Fruit fly (Drosophila melanogaster) whole organism, embryonic: ENCODE measurements around the gene CG42305.
A peak's percentile ranks its signal among the peaks of the same experiment; 100 is the strongest.

Experiments
- BEAF-32 ChIP-seq: fragments of 200-800 bp; sonication (Bioruptor generic); optimal IDR thresholded peaks from 3 replicates; lab custom pipeline; 2017; ENCODE audit warnings: missing biosample characterization, missing genetic modification characterization, mild to moderate bottlenecking, moderate library complexity, missing genetic modification reagents
- CG1024 ChIP-seq: fragments of 200-800 bp; sonication (Bioruptor generic); IDR thresholded peaks from 2 replicates; pipeline ENCODE4 v1.3.6; 2022; ENCODE audit warnings: missing biosample characterization, missing genetic modification characterization
- CG10959 ChIP-seq: fragments of 200-800 bp; sonication (Bioruptor generic); IDR thresholded peaks from 2 replicates; pipeline ENCODE4 v1.3.6; 2022; ENCODE audit warnings: missing biosample characterization, missing genetic modification characterization
- CG13123 ChIP-seq: fragments of 200-800 bp; sonication (Bioruptor generic); optimal IDR thresholded peaks from 2 replicates; lab custom pipeline; 2016; ENCODE audit warnings: missing biosample characterization, missing genetic modification characterization
- CG16779 ChIP-seq: fragments of 200-800 bp; sonication (Bioruptor generic); IDR thresholded peaks from 2 replicates; pipeline ENCODE4 v1.3.6; 2022; ENCODE audit warnings: missing biosample characterization, missing genetic modification characterization
- CG16813 ChIP-seq: fragments of 200-800 bp; sonication (Bioruptor generic); IDR thresholded peaks from 3 replicates; pipeline ENCODE4 v1.3.6; 2022; ENCODE audit warnings: missing biosample characterization, missing genetic modification characterization; ENCODE audit not compliant: partially characterized antibody
- CG17328 ChIP-seq: fragments of 200-800 bp; sonication (Bioruptor generic); IDR thresholded peaks from 2 replicates; pipeline ENCODE4 v1.3.6; 2022; ENCODE audit warnings: missing biosample characterization, missing genetic modification characterization
- CG3163 ChIP-seq: fragments of 200-800 bp; sonication (Bioruptor generic); optimal IDR thresholded peaks from 3 replicates; lab custom pipeline; 2016; ENCODE audit warnings: missing biosample characterization, missing genetic modification characterization
- CG3407 ChIP-seq: fragments of 200-800 bp; sonication (Bioruptor generic); optimal IDR thresholded peaks from 2 replicates; lab custom pipeline; 2018; ENCODE audit warnings: missing biosample characterization, mild to moderate bottlenecking, missing genetic modification characterization
- CG34224 ChIP-seq: fragments of 200-800 bp; sonication (Bioruptor generic); IDR thresholded peaks from 3 replicates; pipeline ENCODE4 v1.3.6; 2022; ENCODE audit warnings: missing biosample characterization, missing genetic modification characterization; ENCODE audit not compliant: partially characterized antibody
- CG3838 ChIP-seq: fragments of 200-800 bp; sonication (Bioruptor generic); optimal IDR thresholded peaks from 3 replicates; lab custom pipeline; 2016; ENCODE audit warnings: missing biosample characterization, missing genetic modification characterization
- CG7839 ChIP-seq: fragments of 200-800 bp; sonication (Bioruptor generic); optimal IDR thresholded peaks from 3 replicates; lab custom pipeline; 2018; ENCODE audit warnings: missing biosample characterization, mild to moderate bottlenecking, missing genetic modification characterization, moderate library complexity
- CG7987 ChIP-seq: fragments of 200-800 bp; sonication (Bioruptor generic); optimal IDR thresholded peaks from 2 replicates; lab custom pipeline; 2018; ENCODE audit warnings: missing biosample characterization, mild to moderate bottlenecking, missing genetic modification characterization, moderate library complexity
- CG8281 ChIP-seq: fragments of 200-800 bp; sonication (Bioruptor generic); optimal IDR thresholded peaks from 2 replicates; lab custom pipeline; 2018; ENCODE audit warnings: missing biosample characterization, mild to moderate bottlenecking, missing genetic modification characterization, moderate library complexity
- CG8478 ChIP-seq: fragments of >200 bp; optimal IDR thresholded peaks from 2 replicates; lab custom pipeline; 2018
- CG8924 ChIP-seq: fragments of 200-800 bp; optimal IDR thresholded peaks from 3 replicates; lab custom pipeline; 2019; ENCODE audit warnings: missing biosample characterization, mild to moderate bottlenecking, missing genetic modification characterization, moderate library complexity
- CG9437 ChIP-seq: fragments of 200-800 bp; sonication (Bioruptor generic); optimal IDR thresholded peaks from 2 replicates; lab custom pipeline; 2018; ENCODE audit warnings: missing biosample characterization, mild to moderate bottlenecking, missing genetic modification characterization
- D19B ChIP-seq: fragments of 200-800 bp; sonication (Bioruptor generic); optimal IDR thresholded peaks from 2 replicates; lab custom pipeline; 2017; ENCODE audit warnings: missing biosample characterization, mild to moderate bottlenecking, missing genetic modification characterization
- Dref ChIP-seq: fragments of 200-800 bp; sonication (Bioruptor generic); IDR thresholded peaks from 2 replicates; pipeline ENCODE4 v1.3.6; 2022; ENCODE audit warnings: missing biosample characterization, missing genetic modification characterization
- Fer2 ChIP-seq: fragments of 200-800 bp; sonication (Bioruptor generic); optimal IDR thresholded peaks from 2 replicates; lab custom pipeline; 2018; ENCODE audit warnings: missing biosample characterization, mild to moderate bottlenecking, missing genetic modification characterization, moderate library complexity
- Hey ChIP-seq: fragments of 200-800 bp; sonication (Bioruptor generic); optimal IDR thresholded peaks from 3 replicates; lab custom pipeline; 2018; ENCODE audit warnings: missing biosample characterization, mild to moderate bottlenecking, missing genetic modification characterization
- Med ChIP-seq: fragments of 200-800 bp; sonication (Bioruptor generic); peaks from one replicate; lab custom pipeline; 2016; ENCODE audit warnings: missing biosample characterization, missing genetic modification characterization, mild to moderate bottlenecking, inconsistent platforms, moderate library complexity
- Spps ChIP-seq: fragments of 200-800 bp; sonication (Bioruptor generic); optimal IDR thresholded peaks from 2 replicates; lab custom pipeline; 2018; ENCODE audit warnings: missing biosample characterization, mild to moderate bottlenecking, missing genetic modification characterization
- ara ChIP-seq: fragments of 200-800 bp; sonication (Bioruptor generic); IDR thresholded peaks from 2 replicates; pipeline ENCODE4 v1.3.6; 2022; ENCODE audit warnings: missing biosample characterization, missing genetic modification characterization
- bbx ChIP-seq: fragments of 200-800 bp; sonication (Bioruptor generic); IDR thresholded peaks from 2 replicates; pipeline ENCODE4 v1.3.6; 2022; ENCODE audit warnings: missing biosample characterization, missing genetic modification characterization; ENCODE audit not compliant: partially characterized antibody
- br ChIP-seq: fragments of >200 bp; optimal IDR thresholded peaks from 2 replicates; lab custom pipeline; 2017
- cad ChIP-seq: fragments of >200 bp; optimal IDR thresholded peaks from 2 replicates; lab custom pipeline; 2017; ENCODE audit warnings: missing biosample characterization, missing genetic modification characterization
- cg ChIP-seq: fragments of 200-800 bp; sonication (Bioruptor generic); optimal IDR thresholded peaks from 3 replicates; lab custom pipeline; 2019; ENCODE audit warnings: missing biosample characterization, mild to moderate bottlenecking, missing genetic modification characterization, moderate library complexity
- chinmo ChIP-seq: fragments of 200-800 bp; sonication (Bioruptor generic); IDR thresholded peaks from 4 replicates; pipeline ENCODE4 v1.3.6; 2022; ENCODE audit warnings: missing biosample characterization, missing genetic modification characterization; ENCODE audit not compliant: partially characterized antibody
- da ChIP-seq: fragments of 200-800 bp; sonication (Bioruptor generic); optimal IDR thresholded peaks from 2 replicates; lab custom pipeline; 2016; ENCODE audit warnings: missing biosample characterization, missing genetic modification characterization
- dysf ChIP-seq: fragments of 200-800 bp; sonication (Bioruptor generic); IDR thresholded peaks from 3 replicates; pipeline ENCODE4 v1.3.6; 2022; ENCODE audit warnings: missing biosample characterization, missing genetic modification characterization
- fru ChIP-seq: fragments of >200 bp; optimal IDR thresholded peaks from 2 replicates; lab custom pipeline; 2017
- gsb-n ChIP-seq: fragments of 200-800 bp; sonication (Bioruptor generic); optimal IDR thresholded peaks from 3 replicates; lab custom pipeline; 2018; ENCODE audit warnings: missing biosample characterization, mild to moderate bottlenecking, missing genetic modification characterization
- her ChIP-seq: fragments of 200-800 bp; sonication (Bioruptor generic); optimal IDR thresholded peaks from 2 replicates; lab custom pipeline; 2016; ENCODE audit warnings: missing biosample characterization, missing genetic modification characterization
- hkb ChIP-seq, 2 experiments: fragments of 200-800 bp in 1 of 2; fragments of >200 bp in 1 of 2; sonication (Bioruptor generic) in 1 of 2; IDR thresholded peaks in 1 of 2; optimal IDR thresholded peaks in 1 of 2; 2 replicates each; pipeline versions ENCODE4 v1.3.6 to Lab custom; 2017 to 2022; ENCODE audit warnings: missing biosample characterization in 1 of 2, missing genetic modification characterization in 1 of 2
- hth ChIP-seq: fragments of >200 bp; optimal IDR thresholded peaks from 2 replicates; lab custom pipeline; 2017; ENCODE audit warnings: inconsistent platforms
- ind ChIP-seq: fragments of 200-800 bp; sonication (Bioruptor generic); optimal IDR thresholded peaks from 3 replicates; lab custom pipeline; 2016; ENCODE audit warnings: missing biosample characterization, missing genetic modification characterization
- kay ChIP-seq: fragments of 200-800 bp; sonication (Bioruptor generic); optimal IDR thresholded peaks from 2 replicates; lab custom pipeline; 2016; ENCODE audit warnings: missing biosample characterization, missing genetic modification characterization
- lmd ChIP-seq: fragments of 200-800 bp; sonication (Bioruptor generic); IDR thresholded peaks from 2 replicates; pipeline ENCODE4 v1.3.6; 2022; ENCODE audit warnings: missing biosample characterization, missing genetic modification characterization
- lov ChIP-seq, 2 experiments: fragments of 200-800 bp in 1 of 2; fragments of >200 bp in 1 of 2; sonication (Bioruptor generic) in 1 of 2; IDR thresholded peaks in 1 of 2; optimal IDR thresholded peaks in 1 of 2; 2 replicates in 1 of 2; 3 replicates in 1 of 2; pipeline versions ENCODE4 v1.3.6 to Lab custom; 2017 to 2022; ENCODE audit warnings: missing biosample characterization in 1 of 2, missing genetic modification characterization in 1 of 2
- mirr ChIP-seq: fragments of 200-800 bp; sonication (Bioruptor generic); optimal IDR thresholded peaks from 3 replicates; lab custom pipeline; 2018; ENCODE audit warnings: missing biosample characterization, mild to moderate bottlenecking, missing genetic modification characterization
- nerfin-1 ChIP-seq: fragments of 200-800 bp; sonication (Bioruptor generic); optimal IDR thresholded peaks from 3 replicates; lab custom pipeline; 2019; ENCODE audit warnings: missing biosample characterization, mild to moderate bottlenecking, missing genetic modification characterization, moderate library complexity
- oc ChIP-seq: fragments of 200-800 bp; sonication (Bioruptor generic); optimal IDR thresholded peaks from 2 replicates; lab custom pipeline; 2018; ENCODE audit warnings: missing biosample characterization, mild to moderate bottlenecking, missing genetic modification characterization, moderate library complexity
- pita ChIP-seq: fragments of 200-800 bp; sonication (Bioruptor generic); optimal IDR thresholded peaks from 2 replicates; lab custom pipeline; 2017; ENCODE audit warnings: missing biosample characterization, mild to moderate bottlenecking, missing genetic modification characterization
- row ChIP-seq: fragments of 200-800 bp; sonication (Bioruptor generic); IDR thresholded peaks from 3 replicates; pipeline ENCODE4 v1.3.6; 2022; ENCODE audit warnings: missing biosample characterization, missing genetic modification characterization
- slou ChIP-seq: fragments of 200-800 bp; sonication (Bioruptor generic); optimal IDR thresholded peaks from 3 replicates; lab custom pipeline; 2016; ENCODE audit warnings: missing biosample characterization, missing genetic modification characterization
- vvl ChIP-seq: fragments of 200-800 bp; sonication (Bioruptor generic); IDR thresholded peaks from 2 replicates; pipeline ENCODE4 v1.3.6; 2022; ENCODE audit warnings: missing biosample characterization, missing genetic modification characterization
- zfh1 ChIP-seq: fragments of 200-800 bp; sonication (Bioruptor generic); IDR thresholded peaks from 3 replicates; pipeline ENCODE4 v1.3.6; 2022; ENCODE audit warnings: missing biosample characterization, missing genetic modification characterization

CG42305 gene

DNA sequence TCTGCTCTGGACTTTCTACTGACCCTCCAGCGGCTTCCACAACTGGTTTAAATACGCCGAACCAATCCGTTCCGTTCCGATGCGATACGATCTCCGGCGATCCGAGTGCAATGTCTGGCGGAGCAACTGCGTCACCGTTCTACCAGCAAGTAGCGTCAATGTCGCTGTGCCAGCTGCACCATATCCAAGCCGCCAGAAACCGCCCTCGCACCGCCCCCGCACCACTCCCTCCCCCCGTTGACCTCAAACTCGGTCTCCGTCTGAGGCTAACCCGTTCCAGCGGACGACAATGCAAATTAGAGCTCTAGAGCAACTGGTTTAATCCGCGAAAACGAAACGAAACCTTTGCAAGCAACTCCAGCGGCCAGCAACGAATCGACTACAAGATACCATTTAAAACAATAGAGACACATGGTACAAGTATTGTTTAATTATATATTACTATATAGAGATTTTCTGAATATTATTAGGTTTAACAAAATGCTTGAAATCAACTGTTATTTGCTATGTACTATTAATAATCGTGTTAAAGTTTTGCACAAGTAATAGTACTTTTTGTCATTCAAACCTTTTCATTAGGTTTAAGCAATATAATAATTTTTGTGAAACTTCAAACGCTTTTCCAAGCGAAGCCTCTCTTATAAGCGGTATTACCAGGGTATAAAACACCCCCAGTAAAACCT lies 1.3 kb upstream of the CG42305 start, which contains the start of the genes CG10570 and CG42502 (continued):
- TF ChIP-seq row (peak; percentile 61), CG1024 (GFP tag; lab: Robert Waterston, UW) (no peak), dysf (GFP tag; lab: Robert Waterston, UW) (peak; percentile 48; the same call in 1 of the 3 replicates), slou (no peak), pita (GFP tag; lab: Kevin White, UChicago) (no peak), CG16813 (GFP tag; lab: Robert Waterston, UW) (0 out of 3 replicates have a peak, but pooled peaks have one; percentile 16), lov (optimal IDR thresholded peaks at IDR 0.05; lab: Kevin White, UChicago) (no peak), lov (GFP tag; IDR thresholded peaks at IDR 0.05; lab: Robert Waterston, UW) (no peak), lmd (no peak), CG7839 (tag; lab: Kevin White, UChicago) (peak; percentile 5), br (lab: Kevin White, UChicago) (no peak), CG3163 (GFP tag; lab: Kevin White, UChicago) (no peak), D19B (GFP tag; lab: Kevin White, UChicago) (peak; percentile 71), Dref (GFP tag; lab: Robert Waterston, UW) (0 out of 2 replicates have a peak, but pooled peaks have one; percentile 21), da (GFP tag; lab: Kevin White, UChicago) (no peak), her (GFP tag; lab: Kevin White, UChicago) (no peak), Med (peak; percentile 5), bbx (GFP tag; lab: Robert Waterston, UW) (peak; percentile 21; the same call in 1 of the 2 replicates), Spps (tag; lab: Kevin White, UChicago) (no peak), ara (GFP tag; lab: Robert Waterston, UW) (no peak), vvl (GFP tag; lab: Robert Waterston, UW) (peak; percentile 55), CG10959 (GFP tag; lab: Robert Waterston, UW) (no peak), zfh1 (GFP tag; lab: Robert Waterston, UW) (0 out of 3 replicates have a peak, but pooled peaks have one; percentile 25)
- TF ChIP-seq, all 482 proteins: peak for 27

DNA sequence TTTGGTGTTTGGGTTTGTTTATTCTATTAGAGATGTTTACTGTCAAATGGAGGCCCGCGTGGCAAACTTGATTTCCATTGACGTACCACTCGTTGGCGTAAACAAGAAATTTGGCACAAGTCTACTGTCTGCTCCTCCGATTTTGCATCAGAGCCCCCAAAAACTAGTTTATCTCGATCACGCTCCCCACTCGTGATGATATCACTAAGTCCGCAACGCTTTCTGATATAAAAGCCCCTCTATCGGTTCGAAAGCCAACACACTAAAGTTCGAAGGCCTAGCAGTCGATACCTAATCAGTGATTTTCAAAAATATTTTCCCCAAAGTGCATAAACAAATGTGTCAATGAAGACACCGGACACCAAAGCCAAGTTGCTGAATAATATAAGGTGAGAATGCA lies 307 bp downstream of the CG42305 start:
- TF ChIP-seq CG8281 (tag; lab: Kevin White, UChicago) (no peak), CG7987 (GFP tag; lab: Kevin White, UChicago) (peak; percentile 95), chinmo (GFP tag; lab: Robert Waterston, UW) (0 out of 4 replicates have a peak, but pooled peaks have one; percentile 46)
- TF ChIP-seq, all 482 proteins: peak for 2

DNA sequence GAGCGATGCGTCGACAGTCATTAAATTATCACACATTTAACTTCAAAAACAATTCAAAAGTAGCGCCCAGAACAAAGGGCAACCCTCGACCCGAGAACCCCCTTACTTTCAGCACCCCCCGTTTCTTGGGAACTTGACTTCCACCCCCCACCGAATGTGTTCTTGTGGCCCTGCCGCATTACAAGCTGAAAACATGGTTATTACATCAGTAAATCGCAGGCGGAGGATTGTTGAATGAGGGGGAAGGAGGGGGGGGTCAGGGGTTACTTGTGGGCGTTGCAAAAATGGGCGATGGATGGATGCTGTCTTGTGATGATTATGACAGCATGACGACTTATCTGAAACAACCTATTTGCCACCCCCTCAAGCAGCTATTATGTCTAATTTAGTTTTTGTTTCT lies 2.7 kb downstream of the CG42305 start:
- TF ChIP-seq fru (lab: Kevin White, UChicago): no peak
- no peak for TF ChIP-seq CG9437 (GFP tag; lab: Kevin White, UChicago)
- TF ChIP-seq gsb-n: peak; percentile 48
- peak; percentile 18 for TF ChIP-seq Hey (tag; lab: Kevin White, UChicago)
- TF ChIP-seq CG8478: no peak
- no peak for TF ChIP-seq cg (GFP tag; lab: Kevin White, UChicago)
- TF ChIP-seq CG3838 (GFP tag; lab: Kevin White, UChicago): no peak
- no peak for TF ChIP-seq CG13123
- no peak for TF ChIP-seq CG3407 (GFP tag; lab: Kevin White, UChicago)
- no peak for TF ChIP-seq cad (GFP tag; lab: Kevin White, UChicago)
- TF ChIP-seq CG34224 (GFP tag; lab: Robert Waterston, UW): no peak
- peak; percentile 88 for TF ChIP-seq mirr
- peak; percentile 79 for TF ChIP-seq oc (tag; lab: Kevin White, UChicago)
- no peak for TF ChIP-seq hkb (optimal IDR thresholded peaks at IDR 0.05; lab: Kevin White, UChicago)
- 0 out of 2 replicates have a peak, but pooled peaks have one; percentile 36 for TF ChIP-seq hkb (GFP tag; IDR thresholded peaks at IDR 0.05; lab: Robert Waterston, UW)
- no peak for TF ChIP-seq CG16779 (GFP tag; lab: Robert Waterston, UW)
- no peak for TF ChIP-seq kay (GFP tag; lab: Kevin White, UChicago)
- no peak for TF ChIP-seq hth
- TF ChIP-seq ind (GFP tag; lab: Kevin White, UChicago): no peak
- TF ChIP-seq nerfin-1 (tag; lab: Kevin White, UChicago): peak; percentile 11
- no peak for TF ChIP-seq CG17328
- no peak for TF ChIP-seq CG8924 (tag; lab: Kevin White, UChicago)
- TF ChIP-seq Fer2 (tag; lab: Kevin White, UChicago): no peak
- TF ChIP-seq BEAF-32 (GFP tag; lab: Kevin White, UChicago): no peak
